Worm (Caenorhabditis elegans): ENCODE data around the gene srw-144.
"Not testable (repeated sequence)": the region's sequence is repeated elsewhere in the genome, so short reads cannot be mapped to it uniquely, and the experiment has no call there.

Gene srw-144

DNA sequence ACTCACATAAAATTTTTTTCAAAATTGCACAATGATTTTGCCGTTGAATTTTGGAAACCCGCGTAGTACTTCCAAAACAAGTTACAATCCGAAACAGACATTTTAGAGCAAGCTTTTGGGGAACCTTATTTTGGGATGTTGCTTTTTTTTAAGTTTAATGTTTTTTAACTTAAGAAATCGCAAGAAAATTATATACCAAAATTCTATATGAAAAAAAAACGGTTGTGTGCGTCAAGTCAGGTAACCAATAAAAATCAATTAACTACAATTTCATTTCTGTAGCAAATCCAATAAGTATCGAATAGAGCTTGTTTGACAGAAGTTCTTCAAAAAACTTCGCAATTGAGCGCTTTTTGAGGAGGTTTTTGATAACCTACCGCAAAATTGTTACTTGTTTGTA, 22.6 kb upstream of the srw-144 start, which contains the start of gene srw-117:
Gene srw-117, minus strand, starts transcription at position 101 of the 400 bp plus-strand sequence.
- TF ChIP-seq klf-2 (GFP tag; conservative IDR thresholded peaks at IDR 0.05), result no peak
- no peak for TF ChIP-seq cog-1 (tag; optimal IDR thresholded peaks at IDR 0.05)
- no peak for TF ChIP-seq tab-1 (GFP tag; IDR thresholded peaks at IDR 0.05)
- TF ChIP-seq ref-1 (GFP tag; conservative IDR thresholded peaks at IDR 0.05), result no peak
- TF ChIP-seq ztf-23 (GFP tag; IDR thresholded peaks at IDR 0.05), result no peak
- no peak for TF ChIP-seq flt-1 (GFP tag; IDR thresholded peaks at IDR 0.05)
- TF ChIP-seq med-1 (GFP tag; optimal IDR thresholded peaks at IDR 0.05; ENCODE audit: insufficient read depth), result no peak
- no peak for TF ChIP-seq ztf-29 (GFP tag; IDR thresholded peaks at IDR 0.05)

DNA sequence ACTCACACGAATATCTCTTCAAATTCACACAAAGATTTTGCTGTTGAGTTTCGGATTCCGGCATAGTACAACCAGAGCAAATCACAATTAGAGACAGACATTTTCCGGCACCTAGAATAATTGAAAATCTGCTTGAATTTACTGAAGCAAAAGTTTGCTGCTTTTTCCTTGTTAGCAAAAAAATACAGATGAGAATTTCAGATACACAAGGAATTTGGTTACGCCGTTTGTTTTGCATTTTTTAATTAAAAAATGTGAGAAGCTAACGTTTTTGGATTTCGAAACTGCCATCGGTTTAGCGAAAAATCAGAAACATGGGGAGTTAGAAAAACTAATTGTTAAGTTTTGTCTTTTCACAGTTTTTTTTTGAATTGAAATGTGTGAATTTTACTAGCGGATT, 19.2 kb upstream of the srw-144 start, which contains the start of gene srw-118:
Gene srw-118, minus strand, starts transcription at position 101 of the 400 bp plus-strand sequence.
- no peak for TF ChIP-seq klf-2 (GFP tag; conservative IDR thresholded peaks at IDR 0.05)
- TF ChIP-seq T22C8.4 (GFP tag; IDR thresholded peaks at IDR 0.05), result no peak

DNA sequence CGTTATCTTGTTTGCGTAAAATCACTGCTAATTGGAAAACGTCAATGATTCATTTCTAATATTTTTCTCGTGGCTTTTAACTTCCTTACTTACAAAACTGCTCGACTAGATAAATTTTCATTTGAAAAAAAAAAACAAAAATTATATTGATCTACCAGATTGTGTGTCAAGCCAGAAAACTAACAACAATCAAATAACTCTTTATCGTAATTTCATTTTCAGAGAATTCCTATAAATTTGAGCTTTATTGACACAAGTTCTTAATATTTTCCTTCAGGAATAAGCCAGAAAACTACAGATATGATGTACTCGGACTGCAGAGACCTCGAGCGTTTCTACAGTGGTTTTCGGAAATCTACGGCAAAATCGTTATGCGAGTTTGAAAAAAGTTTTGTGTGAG, 15.5 kb upstream of the srw-144 start, which contains the start of gene srw-124:
Gene srw-124, plus strand, starts transcription at position 301 of the 400 bp plus-strand sequence.
- TF ChIP-seq flt-1 (GFP tag; IDR thresholded peaks at IDR 0.05), result no peak
- TF ChIP-seq T22C8.4 (GFP tag; IDR thresholded peaks at IDR 0.05), result no peak
- TF ChIP-seq cog-1 (tag; optimal IDR thresholded peaks at IDR 0.05), result no peak
- TF ChIP-seq klf-2 (GFP tag; conservative IDR thresholded peaks at IDR 0.05), result no peak
- no peak for TF ChIP-seq ztf-29 (GFP tag; IDR thresholded peaks at IDR 0.05)
- TF ChIP-seq ref-1 (GFP tag; conservative IDR thresholded peaks at IDR 0.05), result no peak
- TF ChIP-seq tab-1 (GFP tag; IDR thresholded peaks at IDR 0.05), result no peak

DNA sequence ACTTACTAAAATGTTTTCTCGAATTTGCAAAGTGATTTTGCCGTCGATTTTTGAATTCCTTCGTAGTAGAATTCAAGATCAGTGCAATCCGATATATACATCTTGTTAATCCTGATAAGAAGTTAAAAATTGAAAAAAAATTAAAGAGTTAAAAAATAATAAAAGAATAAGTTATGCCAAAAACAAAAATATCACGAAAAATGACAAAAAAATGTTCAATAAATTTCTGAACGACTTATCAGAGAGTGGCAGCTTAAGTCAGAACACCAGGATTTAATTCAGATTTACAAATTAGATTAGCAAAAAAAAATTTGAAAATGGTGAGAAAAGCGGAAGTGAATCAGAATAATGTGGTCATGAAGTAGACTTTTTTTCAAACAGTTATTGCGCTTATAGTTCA, 14.5 kb upstream of the srw-144 start, which contains the start of gene srw-123:
Gene srw-123, minus strand, starts transcription at position 101 of the 400 bp plus-strand sequence.
- not testable (repeated sequence) for TF ChIP-seq ztf-23 (GFP tag; IDR thresholded peaks at IDR 0.05); cog-1 (tag; optimal IDR thresholded peaks at IDR 0.05); flt-1 (GFP tag; IDR thresholded peaks at IDR 0.05)

DNA sequence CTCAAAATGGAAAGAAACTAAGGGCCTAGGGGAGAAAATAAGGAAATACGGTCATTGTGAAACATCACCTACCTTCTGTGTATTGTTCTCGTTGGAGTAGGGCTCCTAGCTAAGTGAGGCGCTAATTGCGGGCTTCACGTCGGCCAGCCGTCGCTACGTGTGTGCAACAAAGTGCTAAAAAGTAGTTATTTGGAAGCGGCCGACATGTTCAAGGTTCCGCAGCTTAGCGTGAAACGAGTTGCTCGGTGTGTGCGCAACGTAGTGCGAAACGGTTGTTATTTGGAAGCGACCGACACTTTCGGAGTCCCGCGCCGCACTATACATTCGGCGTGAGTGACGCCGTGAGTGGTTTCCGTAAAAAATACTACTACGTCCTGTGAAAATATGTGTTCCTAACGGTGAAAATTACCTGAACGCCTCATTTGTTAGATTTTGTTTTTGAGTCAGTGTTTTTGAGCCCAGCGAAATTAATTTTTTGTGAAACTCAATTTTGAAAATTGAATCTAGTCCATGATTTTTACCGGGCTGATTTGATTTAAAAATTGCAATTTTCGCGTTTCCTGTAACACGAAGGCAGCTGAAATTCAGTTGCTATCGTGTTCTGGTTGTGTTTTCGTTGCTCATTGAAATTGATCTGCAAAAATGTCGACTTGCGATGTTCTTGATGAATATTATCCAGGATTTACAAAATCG, 10.7 kb upstream of the srw-144 start, which contains the start of gene srw-129:
Gene srw-129, plus strand, starts transcription at position 643 of the 693 bp plus-strand sequence.
- no peak for TF ChIP-seq med-1 (GFP tag; optimal IDR thresholded peaks at IDR 0.05; ENCODE audit: insufficient read depth)
- TF ChIP-seq ztf-29 (GFP tag; IDR thresholded peaks at IDR 0.05), result no peak
- TF ChIP-seq flt-1 (GFP tag; IDR thresholded peaks at IDR 0.05), result no peak
- TF ChIP-seq cog-1 (tag; optimal IDR thresholded peaks at IDR 0.05), result no peak
- TF ChIP-seq ref-1 (GFP tag; conservative IDR thresholded peaks at IDR 0.05), result no peak
- TF ChIP-seq klf-2 (GFP tag; conservative IDR thresholded peaks at IDR 0.05), result no peak
- TF ChIP-seq tab-1 (GFP tag; IDR thresholded peaks at IDR 0.05), result no peak
- no peak for TF ChIP-seq T22C8.4 (GFP tag; IDR thresholded peaks at IDR 0.05)
- no peak for TF ChIP-seq ztf-23 (GFP tag; IDR thresholded peaks at IDR 0.05)

DNA sequence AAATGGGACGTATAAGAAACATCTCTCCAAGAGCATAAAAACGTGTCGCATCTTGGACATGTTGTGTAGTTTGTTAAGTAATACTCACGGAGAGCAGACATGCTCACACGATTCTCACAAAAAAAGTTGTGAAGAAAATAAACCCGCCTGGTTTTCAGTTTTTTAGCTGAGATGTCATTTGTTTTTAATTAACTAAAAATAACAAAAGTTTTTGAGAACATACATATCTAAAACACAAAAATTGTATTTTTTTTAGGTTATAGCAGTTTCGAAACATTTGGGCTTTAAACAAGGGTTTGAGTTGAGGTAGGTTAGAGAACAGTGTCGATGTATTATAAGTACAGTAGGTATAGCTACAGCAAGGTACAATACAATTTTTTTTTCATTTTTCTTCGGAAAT, 4.0 kb upstream of the srw-144 start, which contains the start of gene srh-88:
Gene srh-88, minus strand, starts transcription at position 101 of the 400 bp plus-strand sequence.
- TF ChIP-seq klf-2 (GFP tag; conservative IDR thresholded peaks at IDR 0.05), result no peak
- TF ChIP-seq cog-1 (tag; optimal IDR thresholded peaks at IDR 0.05), result no peak
- TF ChIP-seq flt-1 (GFP tag; IDR thresholded peaks at IDR 0.05), result no peak
- TF ChIP-seq ztf-23 (GFP tag; IDR thresholded peaks at IDR 0.05), result no peak
- no peak for TF ChIP-seq med-1 (GFP tag; optimal IDR thresholded peaks at IDR 0.05; ENCODE audit: insufficient read depth)
- no peak for TF ChIP-seq ref-1 (GFP tag; conservative IDR thresholded peaks at IDR 0.05)
- TF ChIP-seq T22C8.4 (GFP tag; IDR thresholded peaks at IDR 0.05), result no peak
- no peak for TF ChIP-seq tab-1 (GFP tag; IDR thresholded peaks at IDR 0.05)
- no peak for TF ChIP-seq ztf-29 (GFP tag; IDR thresholded peaks at IDR 0.05)

DNA sequence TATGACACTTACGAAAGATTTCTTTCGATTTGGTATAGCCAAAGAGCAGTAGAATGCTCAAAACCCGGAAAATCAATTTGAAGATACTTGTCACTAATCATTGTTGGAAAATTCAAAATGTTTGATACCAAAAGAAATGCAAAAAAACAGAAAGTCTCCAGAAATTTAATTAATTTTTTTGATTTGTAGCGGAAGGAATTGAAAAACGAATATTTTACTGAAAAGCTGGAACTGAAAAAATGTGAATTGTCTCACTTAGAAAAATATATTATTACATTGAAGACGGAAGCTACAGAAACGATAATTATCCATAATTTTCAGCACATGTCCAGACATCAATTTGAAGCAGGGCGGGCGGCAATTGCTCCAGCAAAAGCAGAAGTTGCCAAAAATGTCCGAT, 2.2 kb upstream of the srw-144 start, which contains the start of gene srw-138:
Gene srw-138, minus strand, starts transcription at position 101 of the 400 bp plus-strand sequence.
- no peak for TF ChIP-seq T22C8.4 (GFP tag; IDR thresholded peaks at IDR 0.05)

DNA sequence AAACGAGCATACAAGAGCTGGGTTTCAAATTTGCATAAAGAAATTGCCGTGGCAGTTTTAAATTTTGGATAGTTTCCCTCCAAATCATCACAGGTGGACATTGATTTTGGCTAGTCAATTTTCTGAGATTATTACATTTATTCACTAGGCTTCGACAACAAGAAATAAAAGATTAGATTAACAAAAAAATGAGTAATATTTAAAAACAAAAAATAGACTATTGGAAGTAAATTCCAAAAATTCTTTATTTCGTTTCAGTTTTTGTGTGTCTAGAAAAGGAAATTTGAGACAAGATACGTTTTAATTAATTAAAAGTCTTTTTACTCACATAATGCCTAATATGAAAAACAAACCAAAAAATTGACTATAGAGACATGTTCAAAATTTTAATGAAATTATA, 2.6 kb downstream of the srw-144 start, which contains the start of gene srw-142:
Gene srw-142, minus strand, starts transcription at position 101 of the 400 bp plus-strand sequence.
- no peak for TF ChIP-seq tab-1 (GFP tag; IDR thresholded peaks at IDR 0.05)
- TF ChIP-seq med-1 (GFP tag; optimal IDR thresholded peaks at IDR 0.05; ENCODE audit: insufficient read depth), result no peak
- TF ChIP-seq klf-2 (GFP tag; conservative IDR thresholded peaks at IDR 0.05), result no peak
- TF ChIP-seq ztf-29 (GFP tag; IDR thresholded peaks at IDR 0.05), result no peak
- TF ChIP-seq ref-1 (GFP tag; conservative IDR thresholded peaks at IDR 0.05), result no peak
- TF ChIP-seq ztf-23 (GFP tag; IDR thresholded peaks at IDR 0.05), result no peak

DNA sequence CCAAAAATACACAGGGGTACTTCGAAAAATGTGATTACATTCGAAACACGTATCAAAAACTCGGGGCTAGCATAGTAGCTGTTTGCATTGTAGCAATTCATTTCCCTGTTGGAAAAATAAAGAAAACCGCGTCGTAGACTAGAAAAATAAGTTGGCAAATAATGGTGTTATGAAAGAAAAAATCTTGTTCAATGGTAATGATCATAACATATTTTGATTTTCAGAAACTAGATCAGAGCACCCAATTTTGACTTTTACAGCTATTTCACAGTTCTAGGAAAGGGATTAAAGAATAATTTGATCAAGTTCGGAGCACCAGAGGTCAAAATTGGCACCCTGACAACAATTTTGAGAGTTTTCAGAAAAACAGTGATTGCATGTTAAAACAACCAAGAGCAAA, 5.5 kb downstream of the srw-144 start, which contains the start of gene srh-248:
Gene srh-248, minus strand, starts transcription at position 101 of the 400 bp plus-strand sequence.
- TF ChIP-seq cog-1 (tag; optimal IDR thresholded peaks at IDR 0.05); ref-1 (GFP tag; conservative IDR thresholded peaks at IDR 0.05); tab-1 (GFP tag; IDR thresholded peaks at IDR 0.05): not testable (repeated sequence)

DNA sequence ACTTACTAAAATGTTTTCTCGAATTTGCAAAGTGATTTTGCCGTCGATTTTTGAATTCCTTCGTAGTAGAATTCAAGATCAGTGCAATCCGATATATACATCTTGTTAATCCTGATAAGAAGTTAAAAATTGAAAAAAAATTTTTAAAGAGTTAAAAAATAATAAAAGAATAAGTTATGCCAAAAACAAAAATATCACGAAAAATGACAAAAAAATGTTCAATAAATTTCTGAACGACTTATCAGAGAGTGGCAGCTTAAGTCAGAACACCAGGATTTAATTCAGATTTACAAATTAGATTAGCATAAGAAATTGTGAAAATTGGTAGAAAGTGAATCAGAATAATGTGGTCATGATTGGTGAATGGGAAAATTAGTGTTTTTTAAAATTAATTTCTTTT, 8.7 kb downstream of the srw-144 start, which contains the start of gene srw-122:
Gene srw-122, minus strand, starts transcription at position 101 of the 400 bp plus-strand sequence.
- TF ChIP-seq klf-2 (GFP tag; conservative IDR thresholded peaks at IDR 0.05); cog-1 (tag; optimal IDR thresholded peaks at IDR 0.05); ztf-29 (GFP tag; IDR thresholded peaks at IDR 0.05): not testable (repeated sequence)
